Fruit fly (Drosophila melanogaster): Measurements from ENCODE around the gene mamo.

Gene mamo

dm6 chrX:13994783-13995341 is 4.5 kb upstream of the mamo start:
- TF ChIP-seq pan (optimal IDR thresholded peaks at IDR 0.05) (no peak), Dll (optimal IDR thresholded peaks at IDR 0.05) (peak; percentile 37), psq (optimal IDR thresholded peaks at IDR 0.05) (no peak), EcR (GFP tag; optimal IDR thresholded peaks at IDR 0.05) (no peak), usp (GFP tag; optimal IDR thresholded peaks at IDR 0.05) (no peak), CG8478 (optimal IDR thresholded peaks at IDR 0.05) (peak; percentile 77)

dm6 chrX:13993144-13993700 is 2.9 kb upstream of the mamo start:
- TF ChIP-seq CG8478 (optimal IDR thresholded peaks at IDR 0.05): no peak
- no peak for TF ChIP-seq EcR (GFP tag; optimal IDR thresholded peaks at IDR 0.05)
- TF ChIP-seq Dll (optimal IDR thresholded peaks at IDR 0.05): no peak
- TF ChIP-seq psq (optimal IDR thresholded peaks at IDR 0.05): no peak
- no peak for TF ChIP-seq pan (optimal IDR thresholded peaks at IDR 0.05)
- no peak for TF ChIP-seq usp (GFP tag; optimal IDR thresholded peaks at IDR 0.05)

dm6 chrX:13988861-13989260 is 1.5 kb downstream of the mamo start:
- TF ChIP-seq Dll (optimal IDR thresholded peaks at IDR 0.05) (peak; percentile 23), pan (optimal IDR thresholded peaks at IDR 0.05) (no peak), CG8478 (optimal IDR thresholded peaks at IDR 0.05) (no peak)

- TF ChIP-seq psq (optimal IDR thresholded peaks at IDR 0.05) (no peak), Dll (optimal IDR thresholded peaks at IDR 0.05) (peak; percentile 91)
These were observed 3.8 kb downstream of the mamo start for dm6 chrX:13986496-13986895.

dm6 chrX:13983057-13983456 is 7.3 kb downstream of the mamo start:
- no peak for TF ChIP-seq EcR (GFP tag; optimal IDR thresholded peaks at IDR 0.05)
- no peak for TF ChIP-seq usp (GFP tag; optimal IDR thresholded peaks at IDR 0.05)
- TF ChIP-seq Dll (optimal IDR thresholded peaks at IDR 0.05): no peak
- TF ChIP-seq pan (optimal IDR thresholded peaks at IDR 0.05): no peak
- no peak for TF ChIP-seq psq (optimal IDR thresholded peaks at IDR 0.05)
- TF ChIP-seq CG8478 (optimal IDR thresholded peaks at IDR 0.05): no peak

- TF ChIP-seq CG8478 (optimal IDR thresholded peaks at IDR 0.05) (no peak), usp (GFP tag; optimal IDR thresholded peaks at IDR 0.05) (no peak), pan (optimal IDR thresholded peaks at IDR 0.05) (no peak), psq (optimal IDR thresholded peaks at IDR 0.05) (no peak), Dll (optimal IDR thresholded peaks at IDR 0.05) (no peak), EcR (GFP tag; optimal IDR thresholded peaks at IDR 0.05) (no peak)
These were observed 10.1 kb downstream of the mamo start for dm6 chrX:13980271-13980670.

dm6 chrX:13972402-13972994 is 17.8 kb downstream of the mamo start:
- TF ChIP-seq pan (optimal IDR thresholded peaks at IDR 0.05) (no peak), usp (GFP tag; optimal IDR thresholded peaks at IDR 0.05) (no peak), psq (optimal IDR thresholded peaks at IDR 0.05) (no peak), CG8478 (optimal IDR thresholded peaks at IDR 0.05) (no peak), Dll (optimal IDR thresholded peaks at IDR 0.05) (no peak), EcR (GFP tag; optimal IDR thresholded peaks at IDR 0.05) (no peak)

- TF ChIP-seq CG8478 (optimal IDR thresholded peaks at IDR 0.05) (no peak), psq (optimal IDR thresholded peaks at IDR 0.05) (no peak), Dll (optimal IDR thresholded peaks at IDR 0.05) (no peak), usp (GFP tag; optimal IDR thresholded peaks at IDR 0.05) (no peak), pan (optimal IDR thresholded peaks at IDR 0.05) (no peak), EcR (GFP tag; optimal IDR thresholded peaks at IDR 0.05) (no peak)
These were observed 25.5 kb downstream of the mamo start for dm6 chrX:13964822-13965221.

- TF ChIP-seq psq (optimal IDR thresholded peaks at IDR 0.05) (no peak), usp (GFP tag; optimal IDR thresholded peaks at IDR 0.05) (no peak), pan (optimal IDR thresholded peaks at IDR 0.05) (no peak), CG8478 (optimal IDR thresholded peaks at IDR 0.05) (no peak), Dll (optimal IDR thresholded peaks at IDR 0.05) (no peak), EcR (GFP tag; optimal IDR thresholded peaks at IDR 0.05) (no peak)
These were observed 35.4 kb downstream of the mamo start, which contains the start of gene CG11068 for dm6 chrX:13954936-13955335. Gene CG11068 (plus strand): TSS chrX:13955236.

dm6 chrX:13954286-13954685 is 36.0 kb downstream of the mamo start:
- no peak for TF ChIP-seq usp (GFP tag; optimal IDR thresholded peaks at IDR 0.05)
- TF ChIP-seq pan (optimal IDR thresholded peaks at IDR 0.05): no peak
- no peak for TF ChIP-seq psq (optimal IDR thresholded peaks at IDR 0.05)
- no peak for TF ChIP-seq Dll (optimal IDR thresholded peaks at IDR 0.05)
- no peak for TF ChIP-seq CG8478 (optimal IDR thresholded peaks at IDR 0.05)
- TF ChIP-seq EcR (GFP tag; optimal IDR thresholded peaks at IDR 0.05): no peak

- TF ChIP-seq EcR (GFP tag; optimal IDR thresholded peaks at IDR 0.05) (no peak), pan (optimal IDR thresholded peaks at IDR 0.05) (no peak), psq (optimal IDR thresholded peaks at IDR 0.05) (no peak), usp (GFP tag; optimal IDR thresholded peaks at IDR 0.05) (no peak), CG8478 (optimal IDR thresholded peaks at IDR 0.05) (no peak), Dll (optimal IDR thresholded peaks at IDR 0.05) (no peak)
These were observed 38.9 kb downstream of the mamo start for dm6 chrX:13951403-13951802.

- TF ChIP-seq Dll (optimal IDR thresholded peaks at IDR 0.05): no peak
- no peak for TF ChIP-seq usp (GFP tag; optimal IDR thresholded peaks at IDR 0.05)
- TF ChIP-seq pan (optimal IDR thresholded peaks at IDR 0.05): no peak
- no peak for TF ChIP-seq EcR (GFP tag; optimal IDR thresholded peaks at IDR 0.05)
- no peak for TF ChIP-seq psq (optimal IDR thresholded peaks at IDR 0.05)
- no peak for TF ChIP-seq CG8478 (optimal IDR thresholded peaks at IDR 0.05)
These were observed 41.4 kb downstream of the mamo start for dm6 chrX:13948805-13949361.
